Fruit fly (Drosophila melanogaster): ENCODE results near the gene CG14546.

The CG14546 gene

DNA sequence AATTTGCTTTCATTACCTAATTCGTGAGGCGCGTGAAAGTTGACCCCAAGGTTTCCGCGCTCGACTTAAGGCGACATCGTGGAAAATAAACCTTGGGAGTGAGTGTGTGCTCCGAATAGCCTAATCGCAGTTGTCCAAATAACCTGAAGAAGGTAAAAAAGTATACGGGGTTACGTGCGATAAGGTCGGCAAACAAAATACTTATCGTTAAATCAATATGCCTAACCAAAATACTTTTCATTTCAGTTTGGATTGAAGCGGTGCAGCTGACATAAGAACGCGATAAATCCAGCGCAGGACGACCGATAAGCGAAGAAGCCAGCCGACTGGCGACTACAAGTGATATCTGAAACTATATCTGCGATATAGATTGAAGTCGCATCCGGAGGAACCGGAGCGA lies 37.3 kb downstream of the CG14546 start (continued):
- peak; percentile 46 for TF ChIP-seq dmrt11E (tag; optimal IDR thresholded peaks at IDR 0.05)
- TF ChIP-seq twi (tag; optimal IDR thresholded peaks at IDR 0.05): peak; percentile 50
- TF ChIP-seq HLH4C (GFP tag; IDR thresholded peaks at IDR 0.05; ENCODE audit: partially characterized antibody): no peak
- no peak for TF ChIP-seq CG6765 (GFP tag; optimal IDR thresholded peaks at IDR 0.05)
- peak; percentile 31 for TF ChIP-seq gem (tag; optimal IDR thresholded peaks at IDR 0.05)
- peak; percentile 8; the same call in 1 of the 2 replicates for TF ChIP-seq seq (GFP tag; IDR thresholded peaks at IDR 0.05)
- TF ChIP-seq lola (GFP tag; optimal IDR thresholded peaks at IDR 0.05): peak in 1 of 3 experiments; percentile 35
- no peak for TF ChIP-seq Tbp (GFP tag; optimal IDR thresholded peaks at IDR 0.05)
- no peak for TF ChIP-seq HLH54F (GFP tag; optimal IDR thresholded peaks at IDR 0.05)
- peak in 1 of 2 experiments; percentile 35 for TF ChIP-seq Hr51 (GFP tag; optimal IDR thresholded peaks at IDR 0.05)
- TF ChIP-seq vfl (GFP tag; optimal IDR thresholded peaks at IDR 0.05): no peak
- TF ChIP-seq CG16815 (GFP tag; optimal IDR thresholded peaks at IDR 0.05): no peak
- no peak for TF ChIP-seq CG12104 (GFP tag; optimal IDR thresholded peaks at IDR 0.05)
- TF ChIP-seq Hr3 (GFP tag; optimal IDR thresholded peaks at IDR 0.05): no peak
- TF ChIP-seq CG9727 (GFP tag; optimal IDR thresholded peaks at IDR 0.05): peak; percentile 13
- peak; percentile 5 for TF ChIP-seq CG17359 (tag; optimal IDR thresholded peaks at IDR 0.05)
- TF ChIP-seq Hr78 (GFP tag; optimal IDR thresholded peaks at IDR 0.05): peak in 1 of 2 experiments; percentile 96
- TF ChIP-seq vvl (GFP tag; IDR thresholded peaks at IDR 0.05): no peak; the same call in 1 of the 2 replicates
- TF ChIP-seq ems (GFP tag; optimal IDR thresholded peaks at IDR 0.05): peak; percentile 12
- TF ChIP-seq CG11504 (tag; optimal IDR thresholded peaks at IDR 0.05): no peak
- no peak for TF ChIP-seq Chrac-16 (GFP tag; optimal IDR thresholded peaks at IDR 0.05)
- TF ChIP-seq row (GFP tag; IDR thresholded peaks at IDR 0.05): no peak
- peak; percentile 53 for TF ChIP-seq CG11723 (GFP tag; optimal IDR thresholded peaks at IDR 0.05)
- peak; percentile 44 for TF ChIP-seq CG14710 (tag; optimal IDR thresholded peaks at IDR 0.05)
- TF ChIP-seq slou (GFP tag; optimal IDR thresholded peaks at IDR 0.05): no peak
- TF ChIP-seq Xbp1 (GFP tag; optimal IDR thresholded peaks at IDR 0.05): no peak
- TF ChIP-seq tup (GFP tag; optimal IDR thresholded peaks at IDR 0.05): no peak
- TF ChIP-seq pita (GFP tag; optimal IDR thresholded peaks at IDR 0.05): no peak
- TF ChIP-seq lab (GFP tag; optimal IDR thresholded peaks at IDR 0.05): peak; percentile 22
- no peak for TF ChIP-seq CG30403 (GFP tag; optimal IDR thresholded peaks at IDR 0.05)
- TF ChIP-seq Hey (tag; optimal IDR thresholded peaks at IDR 0.05): peak; percentile 14
- no peak for TF ChIP-seq Nf-YB (GFP tag; optimal IDR thresholded peaks at IDR 0.05)
- no peak for TF ChIP-seq gcm2 (GFP tag; optimal IDR thresholded peaks at IDR 0.05)
- TF ChIP-seq Trl (optimal IDR thresholded peaks at IDR 0.05): no peak
- TF ChIP-seq Trl (GFP tag; optimal IDR thresholded peaks at IDR 0.05): peak; percentile 39
- peak; percentile 66 for TF ChIP-seq nau (GFP tag; optimal IDR thresholded peaks at IDR 0.05)
- peak in 1 of 2 experiments; percentile 62 for TF ChIP-seq bsh (GFP tag; optimal IDR thresholded peaks at IDR 0.05)
- TF ChIP-seq CG10366 (GFP tag; IDR thresholded peaks at IDR 0.05): no peak
- TF ChIP-seq ac (GFP tag; optimal IDR thresholded peaks at IDR 0.05): peak; percentile 68
- TF ChIP-seq Jarid2 (GFP tag; optimal IDR thresholded peaks at IDR 0.05): no peak
- TF ChIP-seq sim (GFP tag; IDR thresholded peaks at IDR 0.05): 0 out of 2 replicates have a peak, but pooled peaks have one; percentile 7
- TF ChIP-seq ttk (GFP tag; IDR thresholded peaks at IDR 0.05): no peak
- peak; percentile 51 for TF ChIP-seq Asciz (GFP tag; optimal IDR thresholded peaks at IDR 0.05)
- peak; percentile 80 for TF ChIP-seq CG15696 (tag; optimal IDR thresholded peaks at IDR 0.05)
- peak; percentile 6 for TF ChIP-seq CG3163 (GFP tag; optimal IDR thresholded peaks at IDR 0.05)
- TF ChIP-seq Hr39 (optimal IDR thresholded peaks at IDR 0.05): no peak
- peak; percentile 24 for TF ChIP-seq CG12071 (GFP tag; optimal IDR thresholded peaks at IDR 0.05)
- no peak for TF ChIP-seq ap (GFP tag; IDR thresholded peaks at IDR 0.05)
- TF ChIP-seq pfk (GFP tag; optimal IDR thresholded peaks at IDR 0.05): peak; percentile 24
- no peak for TF ChIP-seq CG16813 (GFP tag; IDR thresholded peaks at IDR 0.05; ENCODE audit: partially characterized antibody)

Measured in whole organism, embryonic.